Worm (Caenorhabditis elegans) whole organism, young adult: ENCODE measurements around the gene hir-1.

Source experiments
- B0336.3 ChIP-seq: fragments of 200-800 bp; sonication (Bioruptor generic); IDR thresholded peaks from 2 replicates; pipeline ENCODE4 v1.3.6; 2022; ENCODE audit warnings: missing genetic modification characterization, missing compliant biosample characterization
- C06A6.2 ChIP-seq: fragments of 200-800 bp; sonication (Bioruptor generic); conservative IDR thresholded peaks from 2 replicates; pipeline ENCODE4 v1.3.6; 2022; ENCODE audit warnings: missing genetic modification characterization, missing compliant biosample characterization
- efl-1 ChIP-seq: fragments of 150-350 bp; optimal IDR thresholded peaks from 2 replicates; lab custom pipeline; 2014; ENCODE audit warnings: missing biosample characterization, missing genetic modification reagents, missing genetic modification characterization
- egl-18 ChIP-seq: fragments of 200-800 bp; sonication (Bioruptor generic); IDR thresholded peaks from 2 replicates; pipeline ENCODE4 v1.3.6; 2022; ENCODE audit warnings: missing genetic modification reagents, missing genetic modification characterization, missing compliant biosample characterization
- hrde-1 ChIP-seq: sonication (generic microtip); optimal IDR thresholded peaks from 2 replicates; lab custom pipeline; 2016; ENCODE audit warnings: missing genetic modification characterization, mild to moderate bottlenecking, missing compliant biosample characterization, moderate library complexity, missing genotype, missing genetic modification reagents, borderline replicate concordance
- rcor-1 ChIP-seq: fragments of 200-800 bp; sonication (Bioruptor generic); IDR thresholded peaks from 2 replicates; pipeline ENCODE4 v1.3.6; 2022; ENCODE audit warnings: missing genetic modification reagents, missing genetic modification characterization, missing compliant biosample characterization

- TF ChIP-seq C06A6.2 (GFP tag; lab: Robert Waterston, UW) (no peak), rcor-1 (GFP tag; lab: Robert Waterston, UW) (no peak), egl-18 (GFP tag; lab: Robert Waterston, UW) (no peak), efl-1 (GFP tag; lab: Kevin White, UChicago) (no peak), hrde-1 (tag; lab: Kevin White, UChicago) (no peak), B0336.3 (GFP tag; lab: Robert Waterston, UW) (no peak)
These were observed 44.2 kb upstream of the hir-1 start for ce11 chrV:5477719-5478118.
